Worm (Caenorhabditis elegans) whole organism, L4/young adult: ENCODE data around the gene K08D8.4.

Experiments
- W03F9.2 ChIP-seq: fragments of 150-350 bp; optimal IDR thresholded peaks from 2 replicates; lab custom pipeline; 2014; ENCODE audit warnings: missing biosample characterization, missing genetic modification characterization
- dao-5 ChIP-seq: sonication (generic microtip); optimal IDR thresholded peaks from 2 replicates; lab custom pipeline; 2016; ENCODE audit warnings: missing genotype, missing genetic modification characterization, moderate library complexity, missing compliant biosample characterization
- him-1 ChIP-seq: sonication (generic microtip); optimal IDR thresholded peaks from 2 replicates; lab custom pipeline; 2016; ENCODE audit warnings: missing genotype, missing genetic modification reagents, missing genetic modification characterization, missing compliant biosample characterization

Gene K08D8.4

DNA sequence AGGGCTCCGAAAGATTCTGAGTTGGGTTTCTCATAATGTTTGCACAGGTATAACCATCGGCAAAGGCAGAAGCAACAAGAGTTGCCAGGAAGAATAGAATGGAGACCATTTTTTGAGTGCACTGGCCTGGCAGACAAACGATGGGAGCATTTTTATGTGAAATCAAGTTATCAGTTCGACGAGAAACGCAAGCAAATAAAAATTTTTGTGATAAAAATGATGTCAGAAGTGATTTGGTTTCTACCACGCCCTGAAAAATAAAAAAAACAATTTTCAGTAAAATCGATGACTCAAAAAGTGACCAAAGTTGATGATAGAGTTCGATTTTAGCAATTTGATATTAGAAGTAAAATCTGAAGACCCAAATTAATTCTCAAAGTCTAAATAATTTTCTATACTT lies at the start of gene K08D8.4:
Gene K08D8.4, minus strand, starts transcription at position 128 of the 400 bp plus-strand sequence.
- TF ChIP-seq dao-5 (tag; lab: Kevin White, UChicago): no peak
- no peak for TF ChIP-seq him-1 (tag; lab: Kevin White, UChicago)
- no peak for TF ChIP-seq W03F9.2 (tag; lab: Kevin White, UChicago)

DNA sequence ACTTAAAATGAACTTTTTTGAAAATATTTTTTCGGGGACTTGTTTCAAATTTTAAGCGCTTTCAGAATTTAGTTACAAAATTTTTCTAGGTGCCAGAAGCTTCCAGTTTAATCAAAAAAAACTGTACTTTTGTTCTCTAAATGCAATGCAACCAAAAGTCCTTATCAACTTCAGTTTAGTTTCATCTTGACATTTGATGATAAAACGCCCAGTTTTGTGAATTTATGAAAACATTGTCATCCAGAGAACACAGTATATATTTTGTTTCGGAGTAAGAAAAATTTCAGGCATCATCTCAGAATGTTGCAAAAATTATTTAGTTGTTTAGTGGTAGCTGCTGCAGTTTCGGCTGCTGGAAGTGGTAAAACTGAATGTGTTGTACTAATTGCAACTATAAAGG lies 47.9 kb upstream of the K08D8.4 start, which contains the start of gene F55G11.6:
Gene F55G11.6, plus strand, starts transcription at position 301 of the 400 bp plus-strand sequence.
- TF ChIP-seq W03F9.2 (tag; lab: Kevin White, UChicago) (no peak), him-1 (tag; lab: Kevin White, UChicago) (no peak), dao-5 (tag; lab: Kevin White, UChicago) (no peak)

DNA sequence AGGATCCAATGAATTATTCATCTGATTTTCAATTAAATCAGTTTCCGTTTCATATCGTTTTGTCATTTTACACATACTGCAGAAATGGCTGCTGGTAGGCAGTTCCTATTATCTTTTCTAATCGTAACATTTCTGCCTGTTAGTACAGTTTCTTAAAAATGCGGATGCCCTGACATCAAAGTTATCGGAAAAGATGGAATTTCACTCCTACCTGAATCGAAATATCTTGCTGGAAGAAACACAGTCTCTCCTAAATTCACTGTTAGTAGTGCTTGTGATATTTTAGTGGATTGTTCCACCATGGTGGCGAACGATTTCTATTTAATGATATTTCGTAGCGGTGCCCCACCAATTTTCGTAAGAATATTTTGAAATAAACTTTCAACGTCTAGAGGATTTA lies 38.7 kb upstream of the K08D8.4 start, which contains the start of gene F55G11.10:
Gene F55G11.10, plus strand, starts transcription at position 301 of the 400 bp plus-strand sequence.
- TF ChIP-seq dao-5 (tag; lab: Kevin White, UChicago) (no peak), W03F9.2 (tag; lab: Kevin White, UChicago) (no peak)

DNA sequence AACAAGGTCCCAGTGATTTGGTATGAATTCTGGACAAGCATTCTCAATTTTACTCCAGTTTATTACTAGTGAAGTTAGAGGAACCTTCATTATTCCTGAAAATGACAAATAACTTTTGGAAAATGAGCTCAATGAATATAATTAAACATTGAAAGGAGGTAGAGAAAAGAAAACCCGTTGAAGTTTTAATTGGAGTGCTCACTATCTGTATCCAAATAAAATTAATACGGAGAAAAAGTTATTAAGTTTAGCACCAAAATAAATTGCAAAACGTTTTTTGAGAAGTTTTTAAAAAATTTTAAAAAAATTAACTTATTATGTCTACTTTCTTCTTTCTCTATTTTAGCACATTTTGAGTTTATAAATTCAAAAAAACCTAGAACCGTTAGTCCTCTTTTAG lies 36.7 kb upstream of the K08D8.4 start, which contains the start of gene F55G11.1:
Gene F55G11.1, minus strand, starts transcription at position 101 of the 400 bp plus-strand sequence.
- TF ChIP-seq dao-5 (tag; lab: Kevin White, UChicago): no peak

DNA sequence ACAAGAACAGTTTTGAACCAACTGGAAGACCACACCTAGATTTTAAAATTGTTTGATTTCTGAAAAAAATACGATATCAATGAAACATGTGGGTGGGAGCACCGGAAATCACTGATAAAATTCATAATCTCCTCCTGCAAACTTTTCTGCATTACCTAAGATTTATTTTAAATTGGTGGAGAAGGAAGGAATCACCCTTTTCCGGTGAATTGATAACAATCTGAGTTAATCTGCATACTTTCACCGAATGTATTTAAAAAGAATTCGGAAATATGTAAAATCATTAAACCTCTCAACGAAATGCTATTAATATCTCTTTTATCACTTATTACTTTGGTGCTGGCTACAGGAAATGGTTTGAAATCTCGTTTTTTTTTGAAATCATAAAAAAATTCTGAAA lies 32.8 kb upstream of the K08D8.4 start, which contains the start of gene dct-19:
Gene dct-19, plus strand, starts transcription at position 301 of the 400 bp plus-strand sequence.
- TF ChIP-seq him-1 (tag; lab: Kevin White, UChicago) (no peak), W03F9.2 (tag; lab: Kevin White, UChicago) (no peak), dao-5 (tag; lab: Kevin White, UChicago) (no peak)

DNA sequence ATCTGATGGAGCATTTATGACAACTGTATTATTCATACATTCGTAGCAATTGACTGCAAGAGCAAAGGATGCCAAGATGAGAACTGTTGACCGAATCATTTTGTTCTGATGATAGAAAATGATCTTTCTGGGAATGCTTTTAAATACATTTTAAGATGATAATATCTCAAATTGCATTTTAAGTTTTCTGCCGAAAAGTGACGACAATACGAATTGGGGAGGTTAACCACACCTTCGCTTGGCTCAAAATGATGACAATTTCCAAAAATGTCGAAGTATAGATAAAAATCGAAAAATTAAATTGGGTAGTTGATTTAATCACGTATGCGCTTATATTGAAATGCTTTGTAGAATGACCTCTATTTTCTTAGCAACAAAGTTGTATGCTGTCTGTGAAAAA lies 31.5 kb upstream of the K08D8.4 start, which contains the start of gene dod-24:
Gene dod-24, minus strand, starts transcription at position 101 of the 400 bp plus-strand sequence.
- no peak for TF ChIP-seq him-1 (tag; lab: Kevin White, UChicago)
- no peak for TF ChIP-seq W03F9.2 (tag; lab: Kevin White, UChicago)
- no peak for TF ChIP-seq dao-5 (tag; lab: Kevin White, UChicago)

DNA sequence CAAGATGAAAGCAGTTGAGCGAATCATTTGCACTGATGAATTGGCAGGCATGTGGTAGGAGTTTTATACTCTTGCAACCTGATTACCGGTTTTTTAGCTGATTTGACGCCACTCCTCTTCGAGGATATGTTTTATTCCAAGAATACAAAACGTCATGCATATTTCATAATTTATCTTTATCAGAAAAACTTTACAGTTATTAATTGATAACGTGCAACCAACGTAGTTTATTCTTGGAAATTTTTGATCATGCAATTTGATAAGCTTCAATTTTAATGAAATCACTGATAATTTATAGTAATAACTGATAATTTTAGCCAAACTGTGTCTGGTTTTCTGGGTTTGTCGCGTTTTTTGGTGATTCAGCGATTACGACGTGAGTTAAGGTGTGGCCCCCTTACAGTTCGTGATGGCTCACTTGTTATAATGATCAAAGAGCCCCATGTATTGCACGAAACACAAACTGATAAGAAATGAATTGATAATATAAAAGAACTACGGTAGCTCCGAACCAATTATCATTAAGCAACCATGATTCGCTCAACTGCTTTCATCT lies 26.5 kb upstream of the K08D8.4 start, which contains the start of the genes cld-1 and dod-21:
Gene cld-1, minus strand, starts transcription at position 51 of the 556 bp plus-strand sequence.
Gene dod-21, plus strand, starts transcription at position 518 of the 556 bp plus-strand sequence.
- TF ChIP-seq him-1 (tag; lab: Kevin White, UChicago) (no peak), W03F9.2 (tag; lab: Kevin White, UChicago) (peak; percentile 28), dao-5 (tag; lab: Kevin White, UChicago) (no peak)

DNA sequence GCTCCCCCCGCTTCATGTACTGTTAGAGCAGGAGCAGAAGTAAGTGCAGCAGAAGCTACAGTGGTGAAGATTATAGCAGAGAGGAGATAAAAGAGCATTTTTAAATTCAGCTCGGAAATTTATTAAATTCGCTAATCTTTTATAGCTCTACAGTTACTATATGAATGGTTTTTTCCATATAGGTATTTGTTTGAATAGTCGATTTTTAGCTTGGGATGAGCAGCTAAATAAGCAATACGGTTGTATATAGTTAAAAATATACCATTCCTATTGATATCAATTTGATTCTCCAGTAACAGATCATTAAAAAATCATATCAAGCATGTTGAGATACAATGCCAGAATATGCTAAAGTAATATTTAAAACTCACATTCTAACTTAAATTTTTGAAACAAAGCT lies 16.8 kb upstream of the K08D8.4 start, which contains the start of gene srlf-5:
Gene srlf-5, minus strand, starts transcription at position 101 of the 400 bp plus-strand sequence.
- TF ChIP-seq W03F9.2 (tag; lab: Kevin White, UChicago) (no peak), him-1 (tag; lab: Kevin White, UChicago) (no peak), dao-5 (tag; lab: Kevin White, UChicago) (no peak)

DNA sequence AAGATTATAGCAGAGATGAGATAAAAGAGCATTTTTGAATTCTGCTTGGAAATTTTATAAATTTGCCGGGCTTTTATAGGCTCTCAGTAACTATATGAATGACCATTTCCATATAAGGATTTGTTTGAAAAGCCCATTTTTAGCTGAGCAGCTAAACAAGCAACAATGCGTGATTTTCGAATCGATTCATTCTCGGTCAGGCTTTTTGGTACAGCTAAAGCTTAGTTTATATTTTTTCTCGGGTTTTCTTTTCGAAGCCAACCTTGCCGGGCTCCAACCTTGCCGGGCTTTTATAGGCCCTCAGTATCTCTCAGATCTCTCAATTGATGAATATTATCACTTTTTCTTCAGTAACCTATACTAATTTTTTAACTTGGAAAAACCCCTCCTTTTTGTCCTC lies 14.5 kb upstream of the K08D8.4 start, which contains the start of gene srlf-4:
Gene srlf-4, minus strand, starts transcription at position 101 of the 400 bp plus-strand sequence.
- no peak for TF ChIP-seq him-1 (tag; lab: Kevin White, UChicago)
- no peak for TF ChIP-seq W03F9.2 (tag; lab: Kevin White, UChicago)
- TF ChIP-seq dao-5 (tag; lab: Kevin White, UChicago): no peak

DNA sequence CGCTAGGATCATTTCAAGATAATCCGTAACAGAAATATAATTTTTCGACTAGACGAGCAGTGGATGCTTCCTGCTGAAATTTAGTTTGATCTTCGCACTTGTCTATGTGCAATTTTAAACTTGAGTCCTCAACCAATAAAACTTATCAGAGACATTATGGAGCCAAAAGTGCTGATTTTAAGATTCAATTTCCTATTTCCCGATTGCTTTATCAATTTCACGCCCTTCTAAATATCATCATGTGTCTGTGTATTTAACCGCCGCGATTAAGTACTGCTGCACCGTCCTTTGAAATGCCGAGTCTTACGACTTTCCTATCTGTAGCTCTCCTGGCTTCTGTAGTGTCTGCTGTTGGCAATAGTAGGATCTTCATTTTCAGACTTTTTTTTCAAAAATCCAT lies 11.2 kb upstream of the K08D8.4 start, which contains the start of gene C32H11.4:
Gene C32H11.4, plus strand, starts transcription at position 238 of the 400 bp plus-strand sequence.
- TF ChIP-seq dao-5 (tag; lab: Kevin White, UChicago) (no peak), W03F9.2 (tag; lab: Kevin White, UChicago) (no peak), him-1 (tag; lab: Kevin White, UChicago) (no peak)

DNA sequence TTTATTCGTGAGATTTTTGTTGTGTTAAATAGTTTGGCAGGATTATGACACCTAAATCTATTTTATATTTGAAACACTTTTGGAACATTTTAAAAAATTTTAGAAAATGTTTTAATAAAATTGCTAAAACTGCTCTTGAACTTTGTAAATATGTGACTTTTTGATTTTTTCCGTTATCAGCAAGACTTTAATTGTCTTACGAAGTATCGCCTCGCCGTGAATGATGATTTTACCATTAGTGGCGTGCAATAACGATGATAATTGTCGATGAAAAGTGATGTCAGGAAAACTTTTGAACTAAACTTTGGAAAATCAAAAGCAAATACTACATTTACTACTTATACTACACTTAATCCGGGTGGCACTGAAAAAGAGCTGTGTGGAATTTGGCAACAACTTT lies 10.8 kb upstream of the K08D8.4 start:
- TF ChIP-seq dao-5 (tag; lab: Kevin White, UChicago): no peak
- no peak for TF ChIP-seq him-1 (tag; lab: Kevin White, UChicago)
- no peak for TF ChIP-seq W03F9.2 (tag; lab: Kevin White, UChicago)

DNA sequence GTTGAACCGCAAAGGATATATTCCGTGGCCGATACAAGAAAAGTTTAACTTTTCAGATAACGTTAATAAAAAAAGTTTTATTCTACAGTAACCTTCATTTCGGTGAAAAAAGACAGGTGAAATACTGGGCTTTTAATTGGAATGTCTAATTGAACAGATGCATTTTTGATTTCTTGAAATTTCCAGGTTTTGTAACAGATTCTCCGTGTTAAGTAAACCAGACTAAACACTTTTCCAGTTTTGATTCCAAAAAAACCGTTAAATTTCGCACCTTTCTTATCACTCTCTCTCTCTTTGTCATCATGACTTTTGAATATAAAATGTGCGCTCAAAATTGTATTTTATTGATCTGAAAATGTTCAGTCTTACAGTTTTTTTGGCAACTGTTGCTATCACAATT lies 8.5 kb upstream of the K08D8.4 start, which contains the start of gene C32H11.3:
Gene C32H11.3, plus strand, starts transcription at position 301 of the 400 bp plus-strand sequence.
- TF ChIP-seq him-1 (tag; lab: Kevin White, UChicago) (no peak), W03F9.2 (tag; lab: Kevin White, UChicago) (no peak), dao-5 (tag; lab: Kevin White, UChicago) (no peak)

DNA sequence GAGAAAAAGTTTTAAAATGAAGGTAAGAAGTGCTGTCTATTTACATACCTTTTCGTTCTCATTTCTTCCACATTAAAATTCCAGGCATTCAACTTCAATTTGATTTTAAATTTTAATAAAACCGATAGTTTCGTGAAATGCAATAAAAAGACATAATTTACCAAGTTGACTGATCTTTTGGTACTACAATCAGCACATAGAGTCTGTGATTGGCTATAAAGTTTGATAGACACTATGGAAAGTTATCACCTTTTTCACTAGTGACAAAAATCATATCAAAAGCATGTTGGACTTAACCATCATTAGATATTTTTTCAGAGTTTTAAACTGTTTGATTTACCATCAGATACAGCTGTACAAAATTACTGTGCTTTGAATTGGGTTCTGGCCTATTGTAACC lies 5.7 kb upstream of the K08D8.4 start, which contains the start of gene srz-15:
Gene srz-15, plus strand, starts transcription at position 301 of the 400 bp plus-strand sequence.
- TF ChIP-seq him-1 (tag; lab: Kevin White, UChicago): no peak
- TF ChIP-seq dao-5 (tag; lab: Kevin White, UChicago): no peak
- TF ChIP-seq W03F9.2 (tag; lab: Kevin White, UChicago): no peak
